Fruit fly (Drosophila melanogaster) whole organism, embryonic: ENCODE measurements around the gene CG2124.

ENCODE experiments used
- Antp ChIP-seq: fragments of 200-800 bp; sonication (Bioruptor generic); optimal IDR thresholded peaks from 3 replicates; lab custom pipeline; 2016; ENCODE audit warnings: missing biosample characterization, missing genetic modification characterization
- Awh ChIP-seq: fragments of 200-800 bp; sonication (Bioruptor generic); IDR thresholded peaks from 2 replicates; pipeline ENCODE4, ENCODE4 v1.3.6; 2022; ENCODE audit warnings: missing biosample characterization, missing genetic modification characterization
- CG1024 ChIP-seq: fragments of 200-800 bp; sonication (Bioruptor generic); IDR thresholded peaks from 2 replicates; pipeline ENCODE4 v1.3.6; 2022; ENCODE audit warnings: missing biosample characterization, missing genetic modification characterization
- CG10462 ChIP-seq: fragments of 200-800 bp; sonication (Bioruptor generic); optimal IDR thresholded peaks from 2 replicates; lab custom pipeline; 2016; ENCODE audit warnings: missing biosample characterization, missing genetic modification characterization
- CG10543 ChIP-seq: fragments of 200-800 bp; sonication (Bioruptor generic); optimal IDR thresholded peaks from 3 replicates; lab custom pipeline; 2017; ENCODE audit warnings: missing biosample characterization, mild to moderate bottlenecking, missing genetic modification characterization, moderate library complexity
- CG10959 ChIP-seq: fragments of 200-800 bp; sonication (Bioruptor generic); IDR thresholded peaks from 2 replicates; pipeline ENCODE4 v1.3.6; 2022; ENCODE audit warnings: missing biosample characterization, missing genetic modification characterization
- CG11695 ChIP-seq: fragments of 200-800 bp; sonication (Bioruptor generic); IDR thresholded peaks from 3 replicates; pipeline ENCODE4 v1.3.6; 2022; ENCODE audit warnings: missing biosample characterization, missing genetic modification characterization
- CG15011 ChIP-seq: fragments of 200-800 bp; sonication (Bioruptor generic); optimal IDR thresholded peaks from 3 replicates; lab custom pipeline; 2018; ENCODE audit warnings: missing biosample characterization, mild to moderate bottlenecking, missing genetic modification characterization
- CG16815 ChIP-seq: fragments of 200-800 bp; sonication (Bioruptor generic); optimal IDR thresholded peaks from 3 replicates; lab custom pipeline; 2017; ENCODE audit warnings: missing biosample characterization, mild to moderate bottlenecking, missing genetic modification characterization
- CG17328 ChIP-seq: fragments of 200-800 bp; sonication (Bioruptor generic); IDR thresholded peaks from 2 replicates; pipeline ENCODE4 v1.3.6; 2022; ENCODE audit warnings: missing biosample characterization, missing genetic modification characterization
- CG17829 ChIP-seq: fragments of 200-800 bp; optimal IDR thresholded peaks from 2 replicates; lab custom pipeline; 2019; ENCODE audit warnings: missing biosample characterization, mild to moderate bottlenecking, missing genetic modification characterization, moderate library complexity
- CG2120 ChIP-seq: fragments of 200-800 bp; sonication (Bioruptor generic); optimal IDR thresholded peaks from 3 replicates; lab custom pipeline; 2016; ENCODE audit warnings: missing biosample characterization, missing genetic modification characterization
- CG2678 ChIP-seq: fragments of 200-800 bp; sonication (Bioruptor generic); optimal IDR thresholded peaks from 3 replicates; lab custom pipeline; 2019; ENCODE audit warnings: missing biosample characterization, mild to moderate bottlenecking, missing genetic modification characterization, moderate library complexity
- CG3065 ChIP-seq: fragments of 200-800 bp; sonication (Bioruptor generic); optimal IDR thresholded peaks from 2 replicates; lab custom pipeline; 2016; ENCODE audit warnings: missing biosample characterization, missing genetic modification characterization
- CG4282 ChIP-seq: fragments of 200-800 bp; sonication (Bioruptor generic); optimal IDR thresholded peaks from 2 replicates; lab custom pipeline; 2016; ENCODE audit warnings: missing biosample characterization, missing genetic modification characterization
- CG5245 ChIP-seq: fragments of 200-800 bp; sonication (Bioruptor generic); optimal IDR thresholded peaks from 3 replicates; lab custom pipeline; 2016; ENCODE audit warnings: missing biosample characterization, missing genetic modification characterization
- CG6683 ChIP-seq: fragments of 200-800 bp; sonication (Bioruptor generic); optimal IDR thresholded peaks from 2 replicates; lab custom pipeline; 2017; ENCODE audit warnings: missing biosample characterization, mild to moderate bottlenecking, missing genetic modification characterization, missing genetic modification reagents
- CG7786 ChIP-seq: fragments of 200-800 bp; sonication (Bioruptor generic); optimal IDR thresholded peaks from 2 replicates; lab custom pipeline; 2016; ENCODE audit warnings: missing biosample characterization, missing genetic modification characterization
- CG8944 ChIP-seq: fragments of 200-800 bp; sonication (Bioruptor generic); optimal IDR thresholded peaks from 3 replicates; lab custom pipeline; 2016; ENCODE audit warnings: missing biosample characterization, missing genetic modification characterization
- CG9817 ChIP-seq: fragments of 200-800 bp; sonication (Bioruptor generic); optimal IDR thresholded peaks from 2 replicates; lab custom pipeline; 2018; ENCODE audit warnings: missing biosample characterization, mild to moderate bottlenecking, missing genetic modification characterization, moderate library complexity
- D19A ChIP-seq: fragments of 200-800 bp; optimal IDR thresholded peaks from 3 replicates; lab custom pipeline; 2019; ENCODE audit warnings: missing biosample characterization, mild to moderate bottlenecking, missing genetic modification characterization, moderate library complexity
- Dbx ChIP-seq: fragments of 200-800 bp; sonication (Bioruptor generic); IDR thresholded peaks from 3 replicates; pipeline ENCODE4 v1.3.6; 2022; ENCODE audit warnings: missing biosample characterization, missing genetic modification characterization
- Dp ChIP-seq: fragments of 200-800 bp; sonication (Bioruptor generic); optimal IDR thresholded peaks from 2 replicates; lab custom pipeline; 2018; ENCODE audit warnings: missing biosample characterization, mild to moderate bottlenecking, missing genetic modification characterization, moderate library complexity
- Hmr ChIP-seq: fragments of 200-800 bp; sonication (Bioruptor generic); optimal IDR thresholded peaks from 3 replicates; lab custom pipeline; 2017; ENCODE audit warnings: mild to moderate bottlenecking, missing biosample characterization, missing genetic modification reagents, missing genetic modification characterization
- Hr78 ChIP-seq, 2 experiments: fragments of 200-800 bp in 1 of 2; fragments of >200 bp in 1 of 2; sonication (Bioruptor generic) in 1 of 2; optimal IDR thresholded peaks; 2 replicates each; lab custom pipeline; 2017 to 2019; ENCODE audit warnings: missing biosample characterization in 2 of 2, missing genetic modification characterization in 2 of 2, mild to moderate bottlenecking in 1 of 2, moderate library complexity in 1 of 2
- Optix ChIP-seq: fragments of 200-800 bp; sonication (Bioruptor generic); IDR thresholded peaks from 3 replicates; pipeline ENCODE4 v1.3.6; 2022; ENCODE audit warnings: missing biosample characterization, missing genetic modification characterization
- Pdp1 ChIP-seq, 2 experiments: fragments of 200-800 bp; sonication (Bioruptor generic); optimal IDR thresholded peaks; 3 replicates each; lab custom pipeline; 2016; ENCODE audit warnings: missing biosample characterization in 2 of 2, missing genetic modification characterization in 2 of 2, mild to moderate bottlenecking in 1 of 2, moderate library complexity in 1 of 2
- Xrp1 ChIP-seq: fragments of 200-800 bp; sonication (Bioruptor generic); IDR thresholded peaks from 2 replicates; pipeline ENCODE4 v1.3.6; 2022; ENCODE audit warnings: missing biosample characterization, missing genetic modification characterization
- ap ChIP-seq: fragments of 200-800 bp; sonication (Bioruptor generic); IDR thresholded peaks from 2 replicates; pipeline ENCODE4 v1.3.6; 2022; ENCODE audit warnings: missing biosample characterization, missing genetic modification characterization
- bcd ChIP-seq: fragments of 200-800 bp; sonication (Bioruptor generic); optimal IDR thresholded peaks from 2 replicates; lab custom pipeline; 2017; ENCODE audit warnings: missing biosample characterization, mild to moderate bottlenecking, missing genetic modification characterization
- bsh ChIP-seq, 2 experiments: fragments of 200-800 bp; sonication (Bioruptor generic); optimal IDR thresholded peaks; 2 replicates each; lab custom pipeline; 2017 to 2018; ENCODE audit warnings: mild to moderate bottlenecking in 2 of 2, missing biosample characterization in 2 of 2, missing genetic modification characterization in 2 of 2, moderate library complexity in 1 of 2
- cad ChIP-seq: fragments of >200 bp; optimal IDR thresholded peaks from 2 replicates; lab custom pipeline; 2017; ENCODE audit warnings: missing biosample characterization, missing genetic modification characterization
- chinmo ChIP-seq: fragments of 200-800 bp; sonication (Bioruptor generic); IDR thresholded peaks from 4 replicates; pipeline ENCODE4 v1.3.6; 2022; ENCODE audit warnings: missing biosample characterization, missing genetic modification characterization; ENCODE audit not compliant: partially characterized antibody
- chn ChIP-seq: fragments of 200-800 bp; sonication (Bioruptor generic); optimal IDR thresholded peaks from 2 replicates; lab custom pipeline; 2016; ENCODE audit warnings: missing biosample characterization, missing genetic modification characterization
- disco-r ChIP-seq: fragments of 200-800 bp; sonication (Bioruptor generic); optimal IDR thresholded peaks from 2 replicates; lab custom pipeline; 2016; ENCODE audit warnings: missing biosample characterization, missing genetic modification characterization
- fu2 ChIP-seq: fragments of 200-800 bp; sonication (Bioruptor generic); optimal IDR thresholded peaks from 2 replicates; lab custom pipeline; 2016; ENCODE audit warnings: missing biosample characterization, missing genetic modification characterization
- grau ChIP-seq: fragments of 200-800 bp; optimal IDR thresholded peaks from 3 replicates; lab custom pipeline; 2019; ENCODE audit warnings: missing biosample characterization, mild to moderate bottlenecking, missing genetic modification characterization, moderate library complexity
- inv ChIP-seq: fragments of 200-800 bp; sonication (Bioruptor generic); IDR thresholded peaks from 2 replicates; pipeline ENCODE4 v1.3.6; 2022; ENCODE audit warnings: missing biosample characterization, missing genetic modification characterization; ENCODE audit not compliant: partially characterized antibody
- jing ChIP-seq: fragments of 200-800 bp; sonication (Bioruptor generic); optimal IDR thresholded peaks from 2 replicates; lab custom pipeline; 2018; ENCODE audit warnings: missing biosample characterization, mild to moderate bottlenecking, missing genetic modification characterization
- ken ChIP-seq: fragments of 200-800 bp; sonication (Bioruptor generic); IDR thresholded peaks from 3 replicates; pipeline ENCODE4 v1.3.6; 2022; ENCODE audit warnings: missing biosample characterization, missing genetic modification characterization
- kni ChIP-seq: fragments of 200-800 bp; sonication (Bioruptor generic); optimal IDR thresholded peaks from 3 replicates; lab custom pipeline; 2017; ENCODE audit warnings: mild to moderate bottlenecking, missing biosample characterization, missing genetic modification reagents, missing genetic modification characterization
- lbe ChIP-seq: fragments of 200-800 bp; sonication (Bioruptor generic); optimal IDR thresholded peaks from 2 replicates; lab custom pipeline; 2016; ENCODE audit warnings: missing biosample characterization, mild to moderate bottlenecking, missing genetic modification characterization
- lilli ChIP-seq: fragments of 200-800 bp; sonication (Bioruptor generic); optimal IDR thresholded peaks from 3 replicates; lab custom pipeline; 2016; ENCODE audit warnings: missing biosample characterization, missing genetic modification characterization
- maf-S ChIP-seq: fragments of 200-800 bp; sonication (Bioruptor generic); optimal IDR thresholded peaks from 2 replicates; lab custom pipeline; 2016; ENCODE audit warnings: missing biosample characterization, missing genetic modification characterization
- otp ChIP-seq: fragments of 200-800 bp; sonication (Bioruptor generic); IDR thresholded peaks from 3 replicates; pipeline ENCODE4, ENCODE4 v1.3.6; 2022; ENCODE audit warnings: missing biosample characterization, missing genetic modification characterization
- phol ChIP-seq: fragments of 200-800 bp; sonication (Bioruptor generic); optimal IDR thresholded peaks from 3 replicates; lab custom pipeline; 2018; ENCODE audit warnings: missing biosample characterization, mild to moderate bottlenecking, missing genetic modification characterization, moderate library complexity
- pum ChIP-seq: fragments of 200-800 bp; sonication (Bioruptor generic); optimal IDR thresholded peaks from 2 replicates; lab custom pipeline; 2016; ENCODE audit warnings: missing biosample characterization, missing genetic modification characterization
- stc ChIP-seq: fragments of 200-800 bp; sonication (Bioruptor generic); IDR thresholded peaks from 2 replicates; pipeline ENCODE4 v1.3.6; 2022; ENCODE audit warnings: missing biosample characterization, missing genetic modification characterization
- unpg ChIP-seq: fragments of 200-800 bp; sonication (Bioruptor generic); optimal IDR thresholded peaks from 3 replicates; lab custom pipeline; 2018; ENCODE audit warnings: missing biosample characterization, mild to moderate bottlenecking, missing genetic modification characterization, moderate library complexity

Gene CG2124

dm6 chrX:10600254-10600916 is 4.5 kb downstream of the CG2124 start (continued):
- TF ChIP-seq chn = peak; percentile 50
- no peak for TF ChIP-seq kni (GFP tag; lab: Kevin White, UChicago)
- peak; percentile 7 for TF ChIP-seq CG7786 (GFP tag; lab: Kevin White, UChicago)
- peak; percentile 23 for TF ChIP-seq pum
- TF ChIP-seq grau (tag; lab: Kevin White, UChicago) = peak; percentile 89
- peak; percentile 55 for TF ChIP-seq ap (GFP tag; lab: Robert Waterston, UW)
- peak; percentile 64; the same call in 1 of the 3 replicates for TF ChIP-seq otp (GFP tag; lab: Robert Waterston, UW)
- peak; percentile 62 for TF ChIP-seq CG17328 (GFP tag; lab: Robert Waterston, UW)
- TF ChIP-seq CG1024 (GFP tag; lab: Robert Waterston, UW) = peak; percentile 60
- no peak for TF ChIP-seq CG6683
- peak; percentile 62; the same call in 1 of the 2 replicates for TF ChIP-seq Xrp1 (GFP tag; lab: Robert Waterston, UW)
- peak; percentile 47 for TF ChIP-seq unpg (GFP tag; lab: Kevin White, UChicago)
- TF ChIP-seq CG10462 (GFP tag; lab: Kevin White, UChicago) = no peak
- no peak for TF ChIP-seq CG3065 (GFP tag; lab: Kevin White, UChicago)
- TF ChIP-seq CG16815 (GFP tag; lab: Kevin White, UChicago) = peak; percentile 21
- peak; percentile 13 for TF ChIP-seq maf-S (GFP tag; lab: Kevin White, UChicago)
- no peak for TF ChIP-seq CG17829 (tag; lab: Kevin White, UChicago)
- no peak for TF ChIP-seq lbe (GFP tag; lab: Kevin White, UChicago)
- no peak for TF ChIP-seq CG15011
- peak; percentile 22 for TF ChIP-seq Dp
- TF ChIP-seq Antp = peak; percentile 34
- TF ChIP-seq cad (GFP tag; lab: Kevin White, UChicago) = no peak
- TF ChIP-seq CG4282 = peak; percentile 48
- peak; percentile 15 for TF ChIP-seq fu2 (GFP tag; lab: Kevin White, UChicago)
- no peak for TF ChIP-seq Hr78 (GFP tag; optimal IDR thresholded peaks at IDR 0.05; lab: Kevin White, UChicago)
- peak; percentile 17 for TF ChIP-seq D19A (tag; lab: Kevin White, UChicago)
- peak; percentile 25 for TF ChIP-seq bcd
- TF ChIP-seq Dbx (GFP tag; lab: Robert Waterston, UW) = peak; percentile 47; the same call in 1 of the 3 replicates
- TF ChIP-seq lilli (GFP tag; lab: Kevin White, UChicago) = peak; percentile 46
- TF ChIP-seq CG11695 (GFP tag; lab: Robert Waterston, UW) = 0 out of 3 replicates have a peak, but pooled peaks have one; percentile 41
- TF ChIP-seq CG2120 (GFP tag; lab: Kevin White, UChicago) = peak; percentile 59
- TF ChIP-seq CG9817 (tag; lab: Kevin White, UChicago) = peak; percentile 64
- peak; percentile 37 for TF ChIP-seq CG8944 (GFP tag; lab: Kevin White, UChicago)
- peak in 1 of 2 experiments; percentile 66 for TF ChIP-seq bsh (GFP tag; optimal IDR thresholded peaks at IDR 0.05; lab: Kevin White, UChicago)
- peak; percentile 45 for TF ChIP-seq Hmr (GFP tag; lab: Kevin White, UChicago)
- peak; percentile 71 for TF ChIP-seq ken
- 0 out of 4 replicates have a peak, but pooled peaks have one; percentile 13 for TF ChIP-seq chinmo
- peak; percentile 39 for TF ChIP-seq disco-r (GFP tag; lab: Kevin White, UChicago)
- peak; percentile 32 for TF ChIP-seq CG5245
- peak; percentile 61 for TF ChIP-seq CG2678
- no peak for TF ChIP-seq inv (GFP tag; lab: Robert Waterston, UW)
- TF ChIP-seq jing (GFP tag; lab: Kevin White, UChicago) = no peak
- no peak for TF ChIP-seq CG10543 (GFP tag; lab: Kevin White, UChicago)
- TF ChIP-seq Awh = 0 out of 2 replicates have a peak, but pooled peaks have one; percentile 19
- peak; percentile 41 for TF ChIP-seq phol (tag; lab: Kevin White, UChicago)
- peak; percentile 53 to 55 for TF ChIP-seq Pdp1 (GFP tag; optimal IDR thresholded peaks at IDR 0.05; lab: Kevin White, UChicago)
- no peak; the same call in 1 of the 2 replicates for TF ChIP-seq CG10959 (GFP tag; lab: Robert Waterston, UW)
- peak; percentile 56; the same call in 1 of the 3 replicates for TF ChIP-seq Optix (GFP tag; lab: Robert Waterston, UW)
- TF ChIP-seq stc (GFP tag; lab: Robert Waterston, UW) = no peak
